Fruit fly (Drosophila melanogaster): ENCODE data around the gene CG16815.

Gene CG16815

DNA sequence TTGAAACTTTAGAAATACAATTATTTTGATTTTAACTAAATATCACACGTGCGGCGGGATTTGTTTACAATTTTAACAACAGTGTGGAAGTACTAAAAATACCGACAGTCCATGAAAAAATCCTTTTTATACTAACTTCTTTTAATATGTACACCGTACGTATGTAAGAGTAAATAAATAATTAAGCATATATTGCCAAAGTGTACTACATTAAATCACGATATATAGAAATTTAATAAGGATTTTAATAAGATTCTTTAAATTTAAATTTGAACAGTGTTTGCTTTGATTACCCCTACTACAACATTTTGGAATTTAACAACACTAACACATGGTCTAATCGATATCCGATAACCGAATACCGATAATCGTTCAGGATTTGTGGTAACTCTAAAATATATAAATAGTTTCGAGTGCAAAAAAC, 7.4 kb upstream of the CG16815 start, which contains the start of the genes Ski6 and CG16812 (continued):
- TF ChIP-seq peb (GFP tag; IDR thresholded peaks at IDR 0.05) (0 out of 2 replicates have a peak, but pooled peaks have one; percentile 12), CG3163 (GFP tag; optimal IDR thresholded peaks at IDR 0.05) (no peak), phol (tag; optimal IDR thresholded peaks at IDR 0.05) (peak; percentile 82), Xbp1 (GFP tag; optimal IDR thresholded peaks at IDR 0.05) (peak; percentile 74), zfh1 (GFP tag; IDR thresholded peaks at IDR 0.05) (peak; percentile 71; the same call in 2 of the 3 replicates), CG10147 (GFP tag; optimal IDR thresholded peaks at IDR 0.05) (no peak), pum (GFP tag; optimal IDR thresholded peaks at IDR 0.05) (peak; percentile 33), Stat92E (GFP tag; optimal IDR thresholded peaks at IDR 0.05) (peak in 1 of 3 experiments; percentile 8), vfl (GFP tag; optimal IDR thresholded peaks at IDR 0.05) (peak; percentile 10), Med (GFP tag) (peak; percentile 84), CG10462 (GFP tag; optimal IDR thresholded peaks at IDR 0.05) (peak; percentile 40), MESR4 (GFP tag; optimal IDR thresholded peaks at IDR 0.05) (peak; percentile 41), CG1647 (GFP tag; optimal IDR thresholded peaks at IDR 0.05) (no peak), CG16779 (GFP tag; IDR thresholded peaks at IDR 0.05) (peak; percentile 23; the same call in 1 of the 2 replicates), Bdp1 (GFP tag; optimal IDR thresholded peaks at IDR 0.05) (no peak), chif (GFP tag; optimal IDR thresholded peaks at IDR 0.05) (peak in 1 of 2 experiments; percentile 15), toy (GFP tag; IDR thresholded peaks at IDR 0.05) (no peak), Ada2b (GFP tag; IDR thresholded peaks at IDR 0.05) (peak; percentile 47), bigmax (GFP tag; optimal IDR thresholded peaks at IDR 0.05) (no peak), GATAe (GFP tag; conservative IDR thresholded peaks at IDR 0.05) (no peak), Dp (GFP tag; optimal IDR thresholded peaks at IDR 0.05) (peak; percentile 57), br (optimal IDR thresholded peaks at IDR 0.05) (no peak), CG12155 (GFP tag; optimal IDR thresholded peaks at IDR 0.05) (peak; percentile 77), Scr (GFP tag; IDR thresholded peaks at IDR 0.05; ENCODE audit: partially characterized antibody) (0 out of 2 replicates have a peak, but pooled peaks have one; percentile 37), slp2 (GFP tag; optimal IDR thresholded peaks at IDR 0.05) (no peak), insv (GFP tag; optimal IDR thresholded peaks at IDR 0.05) (peak in 1 of 2 experiments; percentile 33), CG15269 (tag; optimal IDR thresholded peaks at IDR 0.05) (peak; percentile 83), CrebB (tag; optimal IDR thresholded peaks at IDR 0.05) (peak; percentile 66), CG4617 (GFP tag; optimal IDR thresholded peaks at IDR 0.05; ENCODE audit: borderline replicate concordance) (peak; percentile 65), slbo (GFP tag; IDR thresholded peaks at IDR 0.05) (peak; percentile 77), CG2712 (tag; optimal IDR thresholded peaks at IDR 0.05) (peak; percentile 87), CG15696 (tag; optimal IDR thresholded peaks at IDR 0.05) (peak; percentile 73), CG12942 (GFP tag; optimal IDR thresholded peaks at IDR 0.05) (peak; percentile 60), CG14441 (GFP tag; IDR thresholded peaks at IDR 0.05) (peak; percentile 54), Dll (GFP tag; IDR thresholded peaks at IDR 0.05; ENCODE audit: partially characterized antibody) (peak; percentile 51; the same call in 2 of the 4 replicates), Awh (GFP tag; IDR thresholded peaks at IDR 0.05) (peak; percentile 71), Hmr (GFP tag; optimal IDR thresholded peaks at IDR 0.05) (peak; percentile 71), E2f1 (GFP tag; IDR thresholded peaks at IDR 0.05) (peak; percentile 68), CG7928 (GFP tag; optimal IDR thresholded peaks at IDR 0.05) (no peak), pnt (GFP tag; optimal IDR thresholded peaks at IDR 0.05) (peak; percentile 15), CG5953 (GFP tag; IDR thresholded peaks at IDR 0.05) (no peak), ind (GFP tag; optimal IDR thresholded peaks at IDR 0.05) (peak; percentile 72), Max (GFP tag; optimal IDR thresholded peaks at IDR 0.05) (peak; percentile 75), CG8290 (GFP tag; optimal IDR thresholded peaks at IDR 0.05) (peak; percentile 37), CG8290 (tag; optimal IDR thresholded peaks at IDR 0.05) (no peak), CG32532 (GFP tag; IDR thresholded peaks at IDR 0.05) (peak; percentile 83), dm (GFP tag; optimal IDR thresholded peaks at IDR 0.05) (peak; percentile 43), row (GFP tag; IDR thresholded peaks at IDR 0.05) (peak; percentile 78), H15 (GFP tag; IDR thresholded peaks at IDR 0.05) (peak; percentile 42; the same call in 1 of the 3 replicates), CG17568 (GFP tag; optimal IDR thresholded peaks at IDR 0.05) (peak; percentile 83), CG12236 (GFP tag; optimal IDR thresholded peaks at IDR 0.05) (no peak)

Data from whole organism, embryonic.